Fruit fly (Drosophila melanogaster): ENCODE data around the gene LysE.
A peak's percentile ranks its signal among the peaks of the same experiment; 100 is the strongest.

The LysE gene

DNA sequence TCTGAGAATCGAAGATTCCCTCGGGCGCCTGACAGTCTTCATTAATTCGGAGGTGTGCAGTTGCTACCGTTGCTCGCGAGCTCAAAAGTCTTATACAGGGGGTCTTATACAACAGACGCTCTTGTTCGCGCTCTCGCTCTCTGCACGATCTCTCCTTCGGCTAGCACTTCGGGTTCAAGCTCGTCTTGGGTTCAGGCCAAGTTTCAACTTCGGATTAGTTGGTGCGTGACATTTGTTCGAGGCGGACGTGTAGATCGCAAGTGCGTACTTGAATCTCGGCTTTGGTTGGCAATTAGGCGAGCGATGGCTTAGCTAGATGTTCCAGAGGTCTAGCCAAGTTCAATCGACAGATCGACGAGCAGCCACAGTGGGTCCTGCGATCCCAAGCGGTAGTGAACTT is 4.4 kb upstream of the LysE start:
- TF ChIP-seq EcR (GFP tag; optimal IDR thresholded peaks at IDR 0.05) (peak; percentile 51), gl (tag; optimal IDR thresholded peaks at IDR 0.05) (no peak), Ets98B (GFP tag; IDR thresholded peaks at IDR 0.05) (peak; percentile 49; the same call in 1 of the 2 replicates), CG12605 (GFP tag; IDR thresholded peaks at IDR 0.05) (peak; percentile 20; the same call in 1 of the 2 replicates), Pif1B (GFP tag; optimal IDR thresholded peaks at IDR 0.05) (no peak)

DNA sequence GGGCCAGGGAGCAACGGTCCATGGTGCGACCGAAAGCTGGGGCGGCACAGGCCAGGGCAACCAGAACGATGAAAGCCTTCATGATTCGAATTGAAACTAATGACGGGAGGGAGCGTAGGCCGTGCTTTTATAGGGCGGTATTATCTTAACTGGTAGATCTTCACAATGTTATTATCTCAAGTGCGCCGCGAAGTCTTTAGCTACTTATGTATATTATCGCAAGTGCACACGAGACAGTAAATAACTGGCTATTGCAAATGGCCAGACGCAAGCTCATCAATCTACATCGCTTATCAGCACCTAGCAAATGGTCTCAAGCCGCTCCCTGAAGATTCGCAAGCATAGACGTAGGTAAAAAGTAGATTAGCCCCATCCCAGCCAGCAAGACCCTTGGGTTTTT is 1.5 kb upstream of the LysE start, which contains the start of gene LysD:
LysD (minus strand) TSS at position 101 of the 400 bp plus-strand sequence.
- no peak for TF ChIP-seq gl (tag; optimal IDR thresholded peaks at IDR 0.05)

DNA sequence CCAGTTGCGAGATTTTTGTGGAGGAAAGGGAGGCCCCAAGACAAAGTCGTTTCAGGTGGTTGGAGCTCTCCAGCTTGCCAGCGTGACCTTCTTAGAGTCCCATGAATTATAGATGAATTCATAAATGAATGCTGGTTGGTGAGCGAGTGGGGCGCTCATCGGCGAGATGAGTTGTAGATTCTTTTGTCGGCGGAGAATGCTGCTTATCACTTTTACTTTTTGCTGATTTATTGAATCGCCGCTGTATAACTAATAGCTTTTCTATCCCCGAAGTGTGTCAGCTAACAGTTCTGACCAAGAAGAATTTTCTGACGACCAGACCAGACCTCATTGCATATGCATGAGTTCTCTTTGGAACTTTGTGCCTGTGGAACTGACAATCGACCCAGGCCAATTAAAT is 514 bp upstream of the LysE start:
- no peak for TF ChIP-seq CG10348 (GFP tag; IDR thresholded peaks at IDR 0.05)
- TF ChIP-seq Ets98B (GFP tag; IDR thresholded peaks at IDR 0.05) = no peak
- TF ChIP-seq CG15710 (tag; optimal IDR thresholded peaks at IDR 0.05) = no peak
- TF ChIP-seq CG17806 (tag; optimal IDR thresholded peaks at IDR 0.05) = no peak
- TF ChIP-seq CG4496 (GFP tag; IDR thresholded peaks at IDR 0.05) = no peak
- TF ChIP-seq gl (tag; optimal IDR thresholded peaks at IDR 0.05) = no peak
- TF ChIP-seq Snoo (tag; optimal IDR thresholded peaks at IDR 0.05) = no peak
- no peak for TF ChIP-seq Pif1B (GFP tag; optimal IDR thresholded peaks at IDR 0.05)
- TF ChIP-seq CG8301 (tag; optimal IDR thresholded peaks at IDR 0.05) = no peak
- no peak for TF ChIP-seq CG34367 (tag; optimal IDR thresholded peaks at IDR 0.05)
- no peak for TF ChIP-seq CG14655 (GFP tag; optimal IDR thresholded peaks at IDR 0.05)
- TF ChIP-seq EcR (GFP tag; optimal IDR thresholded peaks at IDR 0.05) = no peak
- TF ChIP-seq CG8159 (tag; optimal IDR thresholded peaks at IDR 0.05) = no peak
- TF ChIP-seq fd96Ca (GFP tag; IDR thresholded peaks at IDR 0.05) = no peak
- TF ChIP-seq CG9948 (tag; optimal IDR thresholded peaks at IDR 0.05) = no peak
- TF ChIP-seq CG12605 (GFP tag; IDR thresholded peaks at IDR 0.05) = no peak
- TF ChIP-seq Pif1A (GFP tag; optimal IDR thresholded peaks at IDR 0.05) = no peak

DNA sequence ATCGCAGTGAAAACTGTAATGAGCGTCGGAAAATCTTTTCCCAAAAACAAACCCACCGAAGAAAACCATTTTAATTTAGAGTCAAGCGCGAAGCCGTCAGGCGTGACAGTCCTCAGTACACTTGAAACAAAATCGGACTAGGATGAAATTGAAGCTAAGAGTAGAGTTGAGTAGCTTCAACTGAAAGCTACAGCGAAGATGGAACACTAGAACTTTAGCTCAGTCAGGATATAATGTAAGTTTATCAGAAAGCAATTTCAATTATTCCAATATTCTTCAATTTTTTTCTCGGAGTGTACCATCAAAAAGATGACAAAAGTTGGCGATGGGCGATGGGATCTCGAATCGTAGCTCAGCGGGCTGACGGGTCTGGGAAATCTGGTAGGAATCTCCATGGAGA is 3.8 kb downstream of the LysE start:
- TF ChIP-seq Ets98B (GFP tag; IDR thresholded peaks at IDR 0.05) (peak; percentile 41), D1 (tag; optimal IDR thresholded peaks at IDR 0.05) (no peak), CG13204 (GFP tag; optimal IDR thresholded peaks at IDR 0.05) (no peak), CG14655 (GFP tag; optimal IDR thresholded peaks at IDR 0.05) (peak; percentile 36), rn (GFP tag; IDR thresholded peaks at IDR 0.05) (0 out of 2 replicates have a peak, but pooled peaks have one; percentile 26), fd96Ca (GFP tag; IDR thresholded peaks at IDR 0.05) (peak; percentile 50; the same call in 2 of the 3 replicates), CG4496 (GFP tag; IDR thresholded peaks at IDR 0.05) (peak; percentile 51; the same call in 1 of the 3 replicates), CG34367 (tag; optimal IDR thresholded peaks at IDR 0.05) (no peak), CG8301 (tag; optimal IDR thresholded peaks at IDR 0.05) (peak; percentile 45), CG17806 (tag; optimal IDR thresholded peaks at IDR 0.05) (no peak)

DNA sequence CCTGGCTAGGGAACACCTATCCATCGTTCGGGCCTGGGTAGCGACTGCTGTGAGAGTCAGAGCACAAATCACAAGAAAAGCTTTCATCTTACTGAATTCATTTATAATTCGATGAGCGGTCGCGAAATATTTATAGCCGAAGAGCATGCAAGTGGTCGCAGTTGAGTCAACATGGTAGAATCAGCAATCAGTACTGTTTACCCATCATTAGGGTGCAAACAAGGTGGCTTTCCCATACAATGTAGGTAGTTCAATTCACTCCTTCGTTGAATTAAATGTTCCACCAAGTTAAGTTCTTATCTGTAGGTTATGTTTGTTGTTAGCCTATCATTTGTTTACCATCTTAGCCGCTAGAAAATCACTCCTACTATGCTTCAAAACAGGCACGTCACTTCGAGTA is 6.0 kb downstream of the LysE start, which contains the start of gene LysP:
LysP (minus strand) TSS at position 101 of the 400 bp plus-strand sequence.
- TF ChIP-seq CG8301 (tag; optimal IDR thresholded peaks at IDR 0.05) = no peak
- TF ChIP-seq CG8159 (tag; optimal IDR thresholded peaks at IDR 0.05) = no peak
- TF ChIP-seq Pif1A (GFP tag; optimal IDR thresholded peaks at IDR 0.05) = no peak
- no peak for TF ChIP-seq rn (GFP tag; IDR thresholded peaks at IDR 0.05)
- TF ChIP-seq gl (tag; optimal IDR thresholded peaks at IDR 0.05) = no peak
- 0 out of 3 replicates have a peak, but pooled peaks have one; percentile 19 for TF ChIP-seq CG4496 (GFP tag; IDR thresholded peaks at IDR 0.05)
- TF ChIP-seq fd96Ca (GFP tag; IDR thresholded peaks at IDR 0.05) = no peak
- TF ChIP-seq EcR (GFP tag; optimal IDR thresholded peaks at IDR 0.05) = no peak

DNA sequence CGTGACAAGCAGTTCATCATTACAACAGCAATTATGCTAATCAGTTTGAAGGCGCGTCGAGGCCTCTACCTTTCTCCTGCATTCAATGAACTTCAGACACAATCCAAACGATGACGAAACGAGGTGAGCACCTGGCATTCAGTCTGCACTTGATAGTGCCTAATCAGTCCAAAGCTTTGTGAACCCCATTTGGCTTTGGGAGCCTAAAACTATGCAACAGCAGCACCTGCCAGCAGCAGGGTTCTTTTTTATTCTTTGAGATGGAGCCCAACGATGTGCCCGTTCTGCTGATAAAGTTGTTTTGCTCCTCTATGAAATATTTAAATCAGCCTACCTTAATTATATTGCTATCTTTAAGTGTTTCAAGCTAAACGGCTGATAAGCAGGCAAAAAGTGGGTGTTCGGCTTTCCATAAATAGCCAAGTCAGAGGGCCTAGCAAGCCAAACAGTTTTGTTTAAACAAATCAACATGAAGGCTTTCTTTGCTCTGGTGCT is 14.7 kb downstream of the LysE start, which contains the start of gene LysS:
LysS (plus strand) TSS at position 445 of the 495 bp plus-strand sequence.
- TF ChIP-seq CG9948 (tag; optimal IDR thresholded peaks at IDR 0.05) (no peak), Snoo (tag; optimal IDR thresholded peaks at IDR 0.05) (no peak), Pif1A (GFP tag; optimal IDR thresholded peaks at IDR 0.05) (no peak), CG14655 (GFP tag; optimal IDR thresholded peaks at IDR 0.05) (no peak), EcR (GFP tag; optimal IDR thresholded peaks at IDR 0.05) (no peak), CG12605 (GFP tag; IDR thresholded peaks at IDR 0.05) (no peak; the same call in 1 of the 2 replicates), CG10348 (GFP tag; IDR thresholded peaks at IDR 0.05) (no peak), CG8159 (tag; optimal IDR thresholded peaks at IDR 0.05) (no peak), rn (GFP tag; IDR thresholded peaks at IDR 0.05) (no peak), D1 (tag; optimal IDR thresholded peaks at IDR 0.05) (no peak), CG8301 (tag; optimal IDR thresholded peaks at IDR 0.05) (no peak), CG32121 (GFP tag; IDR thresholded peaks at IDR 0.05) (no peak), fd96Ca (GFP tag; IDR thresholded peaks at IDR 0.05) (no peak), CG17806 (tag; optimal IDR thresholded peaks at IDR 0.05) (no peak), CG34367 (tag; optimal IDR thresholded peaks at IDR 0.05) (no peak), CG13204 (GFP tag; optimal IDR thresholded peaks at IDR 0.05) (no peak), CG15710 (tag; optimal IDR thresholded peaks at IDR 0.05) (no peak), CG4496 (GFP tag; IDR thresholded peaks at IDR 0.05) (no peak)

DNA sequence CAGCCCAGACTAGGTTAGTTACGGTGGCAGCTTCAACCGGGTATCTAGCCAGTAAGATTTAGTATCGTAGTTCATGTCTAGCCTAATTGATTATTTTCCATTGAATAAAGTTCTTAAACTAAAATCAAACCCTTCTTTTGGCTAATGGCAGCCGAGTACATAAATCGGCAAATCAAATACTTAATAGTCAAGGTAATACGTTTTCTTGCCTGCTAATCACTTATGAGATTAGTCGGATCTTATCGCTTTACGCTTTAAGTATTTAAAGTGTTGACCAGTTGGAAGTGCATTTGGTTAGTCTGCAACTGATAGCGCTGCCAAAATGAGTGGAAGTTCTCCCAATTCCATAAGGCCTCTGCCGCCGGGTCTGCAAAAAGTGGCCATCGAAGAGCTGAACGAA is 20.0 kb downstream of the LysE start, which contains the start of gene CG33965:
CG33965 (plus strand) TSS at position 301 of the 400 bp plus-strand sequence.
- TF ChIP-seq EcR (GFP tag; optimal IDR thresholded peaks at IDR 0.05) (no peak), CG4496 (GFP tag; IDR thresholded peaks at IDR 0.05) (no peak), D1 (tag; optimal IDR thresholded peaks at IDR 0.05) (no peak), Snoo (tag; optimal IDR thresholded peaks at IDR 0.05) (no peak), CG17806 (tag; optimal IDR thresholded peaks at IDR 0.05) (no peak), Ets98B (GFP tag; IDR thresholded peaks at IDR 0.05) (no peak), Pif1B (GFP tag; optimal IDR thresholded peaks at IDR 0.05) (no peak), CG12605 (GFP tag; IDR thresholded peaks at IDR 0.05) (no peak), CG9948 (tag; optimal IDR thresholded peaks at IDR 0.05) (no peak), CG14655 (GFP tag; optimal IDR thresholded peaks at IDR 0.05) (no peak), rn (GFP tag; IDR thresholded peaks at IDR 0.05) (no peak), gl (tag; optimal IDR thresholded peaks at IDR 0.05) (no peak)
